Worm (Caenorhabditis elegans) whole organism, mixed stage, embryonic: Measurements from ENCODE around the gene glf-1.

Source experiments
- blmp-1 ChIP-seq: fragments of 150-350 bp; optimal IDR thresholded peaks from 2 replicates; lab custom pipeline; 2014; ENCODE audit warnings: missing biosample characterization, missing genetic modification characterization
- flh-1 ChIP-seq: fragments of 200-800 bp; sonication (Bioruptor generic); optimal IDR thresholded peaks from 2 replicates; lab custom pipeline; 2018; ENCODE audit warnings: mild to moderate bottlenecking, missing genetic modification characterization, moderate library complexity, missing compliant biosample characterization
- lsy-2 ChIP-seq: fragments of 150-350 bp; optimal IDR thresholded peaks from 2 replicates; lab custom pipeline; 2014; ENCODE audit warnings: missing biosample characterization, missing genetic modification characterization
- nhr-12 ChIP-seq: fragments of 150-350 bp; optimal IDR thresholded peaks from 2 replicates; lab custom pipeline; 2014; ENCODE audit warnings: missing biosample characterization, missing genetic modification characterization
- nhr-76 ChIP-seq: sonication (generic microtip); optimal IDR thresholded peaks from 2 replicates; lab custom pipeline; 2017; ENCODE audit warnings: missing biosample characterization, missing genetic modification characterization
- unc-39 ChIP-seq: fragments of 150-350 bp; optimal IDR thresholded peaks from 2 replicates; lab custom pipeline; 2014; ENCODE audit warnings: missing biosample characterization, missing genetic modification characterization
- ztf-11 ChIP-seq: fragments of 150-350 bp; optimal IDR thresholded peaks from 2 replicates; lab custom pipeline; 2014; ENCODE audit warnings: missing biosample characterization, missing genetic modification characterization

DNA sequence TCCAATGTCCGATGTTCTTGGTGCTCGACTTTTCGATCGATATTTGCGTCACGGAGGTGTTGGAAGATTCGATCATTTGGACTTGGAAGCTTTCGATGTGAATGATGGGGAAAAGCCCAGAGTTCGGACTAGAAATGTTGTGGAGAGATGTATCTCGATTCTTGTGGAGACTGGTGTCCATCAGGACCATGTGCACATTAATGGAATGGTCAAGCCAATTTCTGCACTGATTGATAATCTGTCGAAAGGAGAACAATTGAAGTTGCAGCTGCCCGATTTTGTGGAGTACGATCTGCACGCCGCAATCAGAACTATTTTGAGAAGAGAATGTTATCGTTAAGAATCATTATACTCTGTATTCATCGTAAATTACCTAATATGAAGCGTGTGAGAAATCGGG lies 51.5 kb downstream of the glf-1 start:
- TF ChIP-seq ztf-11 (tag; lab: Kevin White, UChicago) (no peak), nhr-76 (tag; lab: Kevin White, UChicago) (no peak), flh-1 (GFP tag; lab: Kevin White, UChicago) (no peak), blmp-1 (tag; lab: Kevin White, UChicago) (no peak), lsy-2 (tag; lab: Kevin White, UChicago) (no peak), unc-39 (tag; lab: Kevin White, UChicago) (no peak), nhr-12 (tag; lab: Kevin White, UChicago) (no peak)
